Worm (Caenorhabditis elegans) whole organism, dauer: ENCODE data around the gene R03H10.6.
"Not testable (repeated sequence)": the region's sequence is repeated elsewhere in the genome, so short reads cannot be mapped to it uniquely, and the experiment has no call there.

Experiments
- unc-62 ChIP-seq: sonication (generic microtip); optimal IDR thresholded peaks from 2 replicates; lab custom pipeline; 2017; ENCODE audit warnings: missing biosample characterization, missing genetic modification reagents, missing genetic modification characterization

The R03H10.6 gene

DNA sequence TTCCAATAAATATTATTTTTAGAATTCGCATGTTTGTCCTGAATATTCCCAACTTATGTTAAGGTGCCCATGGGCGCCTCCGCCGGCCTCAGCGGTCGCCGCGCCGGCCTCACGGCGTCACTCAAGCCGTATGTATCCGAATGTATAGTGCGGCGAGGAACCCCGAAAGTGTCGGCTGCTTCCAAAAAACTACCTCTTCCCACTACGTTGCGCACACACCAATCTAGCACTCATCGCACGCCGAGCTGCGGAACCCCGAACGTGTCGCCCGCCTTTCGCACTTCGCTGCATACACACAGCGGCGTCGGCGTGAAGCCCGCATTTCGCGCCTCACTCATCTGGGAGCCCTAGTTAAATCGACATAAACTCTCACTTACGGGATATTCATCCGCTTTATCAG lies 5.5 kb downstream of the R03H10.6 start:
- TF ChIP-seq unc-62 (GFP tag; lab: Kevin White, UChicago), result no peak

- no peak for TF ChIP-seq unc-62 (GFP tag; lab: Kevin White, UChicago)
These were observed 13.7 kb downstream of the R03H10.6 start for ce11 chrII:4159570-4159969.

DNA sequence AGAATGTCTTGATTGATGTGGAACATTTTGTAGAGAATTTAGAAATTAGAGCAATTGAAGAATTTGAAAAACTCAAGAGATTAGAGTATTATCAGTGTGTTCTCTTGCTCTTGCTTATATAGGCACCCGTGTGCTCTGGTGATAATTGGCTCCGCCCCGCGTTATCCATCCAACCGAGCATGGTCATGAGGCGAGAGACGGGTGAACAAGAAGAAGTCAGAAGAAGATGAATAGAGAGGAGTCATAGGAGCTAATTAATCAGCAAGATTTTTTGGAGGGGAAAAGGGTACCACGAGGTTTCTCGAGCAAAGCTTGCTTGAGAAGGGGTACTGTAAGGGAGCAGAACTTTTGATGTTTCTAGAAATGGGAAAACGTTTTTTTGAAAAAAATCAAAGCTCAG lies 15.5 kb downstream of the R03H10.6 start:
- no peak for TF ChIP-seq unc-62 (GFP tag; lab: Kevin White, UChicago)

DNA sequence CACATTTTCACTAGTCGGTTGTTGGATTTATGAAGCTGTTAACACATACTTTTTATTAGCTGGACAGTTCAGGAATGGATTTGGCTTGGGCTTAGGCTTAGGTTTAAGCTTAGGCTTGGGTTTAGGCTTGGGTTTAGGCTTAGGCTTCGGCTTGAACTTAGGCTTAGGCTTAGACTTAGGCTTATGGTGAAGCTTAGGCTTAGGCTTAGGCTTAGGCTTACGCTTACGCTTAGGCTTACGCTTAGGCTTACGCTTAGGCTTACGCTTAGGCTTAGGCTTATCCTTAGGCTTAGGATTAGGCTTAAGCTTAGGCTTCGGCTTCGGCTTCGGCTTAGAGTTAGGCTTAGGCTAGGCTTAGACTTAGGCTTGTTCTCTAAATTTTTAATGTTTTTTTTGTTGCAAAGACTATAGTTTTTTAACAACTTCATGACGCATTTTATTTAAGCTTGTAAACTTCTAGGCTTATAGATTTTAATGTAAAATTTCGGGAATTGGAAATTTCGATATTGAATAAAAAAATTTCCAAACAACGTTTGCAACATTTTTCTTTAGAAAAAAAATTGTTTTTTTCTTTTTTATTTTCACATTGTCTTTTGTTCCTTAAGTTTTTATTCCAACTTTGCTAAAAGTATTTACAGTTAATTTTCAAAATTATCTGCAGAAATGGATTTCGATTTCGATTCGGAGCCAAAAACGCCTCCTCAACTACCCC lies 18.0 kb downstream of the R03H10.6 start, which contains the start of gene R03H10.2:
TSS of gene R03H10.2 (plus strand) at position 662 of the 712 bp plus-strand sequence.
- TF ChIP-seq unc-62 (GFP tag; lab: Kevin White, UChicago), result no peak

DNA sequence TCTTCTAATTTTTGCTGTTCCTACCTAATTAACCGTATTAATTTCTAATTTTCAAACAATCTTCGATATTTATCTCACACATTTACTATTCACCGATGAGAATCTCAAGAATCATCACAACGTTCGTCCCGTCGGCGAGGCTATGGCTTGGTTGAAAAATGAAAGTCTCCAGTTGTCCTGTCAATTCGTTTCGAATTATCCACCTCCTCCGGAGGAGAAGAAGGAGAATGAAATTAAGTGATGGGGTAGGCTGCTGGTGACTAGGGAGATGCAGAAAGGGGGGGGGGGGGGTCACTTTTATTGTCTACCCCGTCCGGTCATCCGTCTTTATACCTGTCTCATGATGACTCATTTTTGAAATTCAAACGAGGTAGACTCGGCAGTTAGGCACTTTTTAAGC lies 20.4 kb downstream of the R03H10.6 start:
- no peak for TF ChIP-seq unc-62 (GFP tag; lab: Kevin White, UChicago)

ce11 chrII:4151499-4152132 lies 21.7 kb downstream of the R03H10.6 start:
- TF ChIP-seq unc-62 (GFP tag; lab: Kevin White, UChicago), result no peak

DNA sequence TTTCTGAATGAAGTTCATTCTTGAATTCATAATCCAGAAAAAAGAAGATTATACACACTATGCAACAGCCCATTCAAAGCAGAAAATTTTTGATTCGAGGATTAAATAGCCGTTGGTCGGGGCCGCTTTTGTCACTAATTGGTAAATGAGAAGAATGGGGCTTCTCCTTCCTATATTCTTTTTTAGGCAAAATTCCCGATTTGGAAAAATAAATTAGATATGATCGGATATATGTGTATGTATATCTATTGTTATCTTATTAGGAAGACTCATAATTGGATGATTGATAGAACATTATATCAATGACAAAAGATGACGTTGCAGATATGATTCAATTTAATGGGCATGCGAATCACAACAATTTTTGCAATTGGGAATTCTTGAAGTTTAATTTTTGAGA lies 23.1 kb downstream of the R03H10.6 start:
- no peak for TF ChIP-seq unc-62 (GFP tag; lab: Kevin White, UChicago)

DNA sequence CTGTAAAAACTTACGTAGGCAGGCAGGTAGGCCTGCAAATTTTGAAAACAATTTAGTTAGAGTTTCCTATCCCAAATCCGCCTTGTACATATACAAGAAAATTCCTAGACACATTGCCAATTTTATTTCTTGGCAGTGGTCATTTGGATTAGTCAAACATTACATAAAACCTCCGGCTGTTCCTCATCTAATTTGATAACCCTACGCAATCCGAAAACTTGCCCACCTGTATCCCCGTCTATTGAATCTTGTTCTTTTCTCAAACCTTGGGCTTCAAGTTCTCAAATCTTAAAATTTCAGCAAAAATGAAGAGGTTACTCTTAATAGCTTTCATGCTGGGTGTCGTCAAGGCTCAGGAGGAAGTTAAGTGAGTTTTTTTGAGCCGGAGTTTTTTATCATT lies 27.3 kb downstream of the R03H10.6 start, which contains the start of gene F56D3.1:
TSS of gene F56D3.1 (plus strand) at position 301 of the 400 bp plus-strand sequence.
- TF ChIP-seq unc-62 (GFP tag; lab: Kevin White, UChicago), result no peak

DNA sequence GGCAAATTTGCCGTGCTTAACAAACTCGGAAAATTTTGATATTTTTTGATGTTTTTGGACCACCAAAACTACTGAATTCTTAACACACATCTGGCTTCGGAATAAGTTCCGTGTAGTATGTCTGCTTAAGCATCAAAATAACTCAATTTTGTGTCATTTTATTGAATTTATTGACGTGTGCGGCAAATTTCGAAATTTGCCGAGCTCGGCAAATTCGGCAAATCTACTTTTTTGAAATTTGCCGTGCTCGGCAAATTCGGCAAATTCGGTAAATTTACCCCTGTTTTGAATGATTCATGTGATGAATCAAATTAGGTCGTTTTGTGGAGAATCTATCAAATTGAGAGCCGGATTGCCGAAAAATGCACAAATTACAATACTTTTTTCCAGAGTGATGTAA lies 38.0 kb downstream of the R03H10.6 start, which contains the start of gene ast-1:
TSS of gene ast-1 (minus strand) at position 101 of the 400 bp plus-strand sequence.
- TF ChIP-seq unc-62 (GFP tag; lab: Kevin White, UChicago), result not testable (repeated sequence)

DNA sequence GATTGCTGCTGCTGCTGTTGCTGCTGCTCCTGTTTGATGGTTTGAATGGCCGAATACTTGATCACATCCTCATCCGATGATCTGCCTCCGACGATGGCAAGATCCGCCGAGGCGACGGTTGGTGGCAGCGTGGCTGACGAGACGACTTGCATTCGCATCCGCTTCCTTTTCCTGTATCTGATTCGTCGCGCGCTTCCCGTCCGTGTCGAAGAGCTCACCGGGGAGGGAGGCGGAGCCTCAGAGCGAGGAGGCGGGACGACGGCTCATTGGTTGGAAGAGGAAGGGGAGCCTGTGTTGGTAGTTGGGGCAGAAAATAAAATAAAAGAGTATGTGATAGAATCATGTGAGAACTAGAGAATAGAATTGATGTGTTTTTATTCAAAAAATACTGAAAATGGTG lies 38.6 kb downstream of the R03H10.6 start:
- no peak for TF ChIP-seq unc-62 (GFP tag; lab: Kevin White, UChicago)

- TF ChIP-seq unc-62 (GFP tag; lab: Kevin White, UChicago), result no peak
These were observed 40.0 kb downstream of the R03H10.6 start for ce11 chrII:4133332-4133731.

ce11 chrII:4129450-4129849 lies 43.8 kb downstream of the R03H10.6 start:
- no peak for TF ChIP-seq unc-62 (GFP tag; lab: Kevin White, UChicago)

- TF ChIP-seq unc-62 (GFP tag; lab: Kevin White, UChicago), result no peak
These were observed 48.1 kb downstream of the R03H10.6 start for ce11 chrII:4125239-4125638.

- TF ChIP-seq unc-62 (GFP tag; lab: Kevin White, UChicago), result no peak
These were observed 50.4 kb downstream of the R03H10.6 start for ce11 chrII:4122899-4123298.
